Worm (Caenorhabditis elegans) whole organism, L3 larva: ENCODE measurements around the gene rpoa-1.

Experiments
- R02D3.7 ChIP-seq: fragments of 150-350 bp; optimal IDR thresholded peaks from 2 replicates; lab custom pipeline; 2014; ENCODE audit warnings: missing biosample characterization, missing genetic modification characterization
- ama-1 ChIP-seq: fragments of 150-350 bp; optimal IDR thresholded peaks from 2 replicates; lab custom pipeline; 2018
- ceh-16 ChIP-seq: sonication (generic microtip); optimal IDR thresholded peaks from 2 replicates; lab custom pipeline; 2017; ENCODE audit warnings: missing biosample characterization, missing genetic modification characterization
- ceh-82 ChIP-seq: fragments of 150-350 bp; optimal IDR thresholded peaks from 2 replicates; lab custom pipeline; 2014; ENCODE audit warnings: missing biosample characterization, missing genetic modification characterization
- elt-1 ChIP-seq: fragments of 150-350 bp; optimal IDR thresholded peaks from 2 replicates; lab custom pipeline; 2014; ENCODE audit warnings: missing biosample characterization, missing genetic modification characterization
- jun-1 ChIP-seq: fragments of 150-350 bp; optimal IDR thresholded peaks from 2 replicates; lab custom pipeline; 2014; ENCODE audit warnings: missing biosample characterization, missing genetic modification reagents, missing genetic modification characterization
- nhr-237 ChIP-seq: fragments of 150-350 bp; optimal IDR thresholded peaks from 2 replicates; lab custom pipeline; 2014; ENCODE audit warnings: missing biosample characterization, missing genetic modification characterization
- nhr-77 ChIP-seq: fragments of 150-350 bp; optimal IDR thresholded peaks from 2 replicates; lab custom pipeline; 2014; ENCODE audit warnings: missing biosample characterization, missing genetic modification characterization
- pha-4 ChIP-seq: fragments of 150-350 bp; optimal IDR thresholded peaks from 2 replicates; lab custom pipeline; 2014; ENCODE audit warnings: missing biosample characterization, missing genetic modification reagents, missing genetic modification characterization
- snpc-4 ChIP-seq: fragments of 150-350 bp; optimal IDR thresholded peaks from 2 replicates; lab custom pipeline; 2014; ENCODE audit warnings: missing biosample characterization, missing genetic modification characterization
- unc-62 ChIP-seq: fragments of 150-350 bp; sonication (generic microtip); optimal IDR thresholded peaks from 4 replicates; lab custom pipeline; 2014; ENCODE audit warnings: missing biosample characterization, missing genetic modification reagents, missing genetic modification characterization
- zag-1 ChIP-seq: fragments of 150-350 bp; optimal IDR thresholded peaks from 2 replicates; lab custom pipeline; 2014; ENCODE audit warnings: missing biosample characterization, missing genetic modification characterization

DNA sequence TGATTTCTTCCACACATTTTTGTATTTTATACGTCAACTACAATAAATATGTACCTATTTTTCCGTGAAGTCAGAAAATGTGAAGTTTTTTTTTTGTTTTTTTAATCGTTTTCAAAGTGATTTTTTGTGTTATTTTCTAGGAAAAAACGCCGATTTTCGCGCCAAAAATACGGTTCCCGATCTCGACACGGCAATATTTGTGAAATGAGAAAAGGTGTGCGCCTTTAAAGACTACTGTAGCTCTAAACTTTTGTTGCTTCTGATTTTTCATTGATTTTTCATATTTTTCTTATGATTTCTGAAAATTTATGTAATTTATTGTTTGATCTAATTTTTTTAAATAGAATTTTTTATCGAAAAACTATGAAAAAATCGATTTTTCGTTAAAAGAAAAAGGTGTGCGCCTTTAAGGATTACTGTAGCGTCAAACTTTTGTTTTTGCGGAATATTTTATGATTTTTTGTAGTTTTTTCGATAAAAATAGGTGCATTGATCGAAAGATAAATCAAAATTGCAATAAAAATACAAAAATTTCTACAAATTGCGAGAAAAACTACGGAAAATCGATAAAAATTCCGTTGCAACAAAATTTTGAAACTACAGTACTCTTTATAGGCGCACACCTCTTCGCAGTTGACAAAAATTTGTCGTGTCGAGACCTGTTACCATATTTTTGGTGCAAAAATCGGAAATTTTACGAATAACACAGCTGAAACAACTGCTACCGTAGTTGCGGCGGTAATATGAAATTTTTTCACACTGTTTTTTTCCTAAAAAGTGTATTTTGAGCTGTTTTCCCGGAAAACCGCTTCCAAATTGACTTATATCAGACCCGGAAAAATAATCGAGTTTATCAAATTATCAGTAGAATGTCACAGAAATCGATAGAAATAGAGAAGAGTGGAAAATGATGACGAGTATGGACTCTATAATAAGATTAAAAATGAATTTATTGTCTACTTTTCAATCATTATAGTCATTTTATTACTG is 1.0 kb upstream of the rpoa-1 start, which contains the start of gene kqt-3:
- TF ChIP-seq ama-1 (lab: Kevin White, UChicago) (no peak), nhr-237 (tag; lab: Kevin White, UChicago) (no peak), jun-1 (tag; lab: Kevin White, UChicago) (no peak), nhr-77 (tag; lab: Kevin White, UChicago) (no peak), zag-1 (tag; lab: Kevin White, UChicago) (no peak), unc-62 (GFP tag; lab: Kevin White, UChicago) (no peak), snpc-4 (tag; lab: Kevin White, UChicago) (no peak), ceh-16 (tag; lab: Kevin White, UChicago) (no peak), ceh-82 (tag; lab: Kevin White, UChicago) (no peak), elt-1 (tag; lab: Kevin White, UChicago) (no peak), pha-4 (tag; lab: Kevin White, UChicago) (no peak), R02D3.7 (no peak)
